Fruit fly (Drosophila melanogaster) S2 (cell line): ENCODE data around the gene 5-HT7.

Source experiments
- CG8478 ChIP-seq: fragments of >200 bp; optimal IDR thresholded peaks from 2 replicates; lab custom pipeline; 2018
- CTCF ChIP-seq, 2 experiments: fragments of >200 bp; optimal IDR thresholded peaks; 2 replicates each; lab custom pipeline; 2018

dm6 chr3R:30940234-30940633 is 76.4 kb downstream of the 5-HT7 start:
- TF ChIP-seq CTCF (optimal IDR thresholded peaks at IDR 0.05; lab: Kevin White, UChicago): no peak
- no peak for TF ChIP-seq CG8478 (lab: Kevin White, UChicago)
